Worm (Caenorhabditis elegans): Measurements from ENCODE around the gene col-158.
A peak's percentile ranks its signal among the peaks of the same experiment; 100 is the strongest.

The col-158 gene

DNA sequence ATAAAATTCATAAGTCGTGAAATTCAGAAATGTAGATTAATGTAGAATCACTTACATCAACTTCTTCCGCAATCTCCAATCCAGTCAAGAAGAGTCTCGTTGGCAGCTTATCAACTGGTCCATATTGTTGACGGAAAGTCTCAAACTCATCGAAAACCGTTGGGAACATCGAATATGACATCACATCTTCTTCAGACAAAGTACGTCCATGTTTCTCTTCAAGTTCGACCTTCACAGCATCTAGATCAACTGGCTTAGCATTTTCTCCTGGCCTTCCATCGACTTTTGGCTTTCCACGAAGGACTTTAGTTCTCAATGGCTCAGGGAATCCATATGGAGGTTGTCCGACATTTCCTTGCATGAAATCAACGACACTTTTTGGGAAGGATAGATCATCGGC is 10.6 kb upstream of the col-158 start:
- no peak for TF ChIP-seq ztf-4 (tag; optimal IDR thresholded peaks at IDR 0.05)
- TF ChIP-seq lsy-2 (tag; optimal IDR thresholded peaks at IDR 0.05): no peak
- no peak for TF ChIP-seq skn-1 (tag; optimal IDR thresholded peaks at IDR 0.05)
- no peak for TF ChIP-seq elt-3 (tag; optimal IDR thresholded peaks at IDR 0.05)
- no peak for TF ChIP-seq elt-1 (tag; optimal IDR thresholded peaks at IDR 0.05)
- no peak for TF ChIP-seq nhr-6 (tag; optimal IDR thresholded peaks at IDR 0.05)
- no peak for TF ChIP-seq mab-5 (tag; optimal IDR thresholded peaks at IDR 0.05)
- no peak for TF ChIP-seq nhr-10 (tag; optimal IDR thresholded peaks at IDR 0.05)
- no peak for TF ChIP-seq aly-2 (tag; optimal IDR thresholded peaks at IDR 0.05)
- no peak for TF ChIP-seq lin-11 (tag; optimal IDR thresholded peaks at IDR 0.05)
- no peak for TF ChIP-seq unc-62 (GFP tag; optimal IDR thresholded peaks at IDR 0.05)
- no peak for TF ChIP-seq sma-9 (GFP tag; optimal IDR thresholded peaks at IDR 0.05)
- no peak for TF ChIP-seq sma-9 (tag; optimal IDR thresholded peaks at IDR 0.05)
- TF ChIP-seq blmp-1 (tag; optimal IDR thresholded peaks at IDR 0.05; ENCODE audit: insufficient read depth): no peak
- TF ChIP-seq F13H6.1 (tag; optimal IDR thresholded peaks at IDR 0.05): no peak
- no peak for TF ChIP-seq unc-39 (tag; optimal IDR thresholded peaks at IDR 0.05)

- TF ChIP-seq ZK546.5 (tag; optimal IDR thresholded peaks at IDR 0.05) (no peak), ztf-11 (tag; optimal IDR thresholded peaks at IDR 0.05) (no peak), lin-39 (tag; optimal IDR thresholded peaks at IDR 0.05) (no peak), dmd-4 (tag; optimal IDR thresholded peaks at IDR 0.05) (no peak), sem-4 (tag; optimal IDR thresholded peaks at IDR 0.05) (no peak), F13H6.1 (tag; optimal IDR thresholded peaks at IDR 0.05) (no peak), nhr-23 (tag; optimal IDR thresholded peaks at IDR 0.05) (no peak), mbf-1 (tag; optimal IDR thresholded peaks at IDR 0.05) (no peak), nhr-11 (tag; optimal IDR thresholded peaks at IDR 0.05) (no peak), unc-55 (GFP tag; optimal IDR thresholded peaks at IDR 0.05) (no peak)
Observed at ce11 chrV:11819451-11819850, 9.9 kb upstream of the col-158 start.

- TF ChIP-seq fos-1 (tag; optimal IDR thresholded peaks at IDR 0.05) (peak; percentile 65), unc-62 (GFP tag; optimal IDR thresholded peaks at IDR 0.05) (no peak), unc-39 (tag; optimal IDR thresholded peaks at IDR 0.05) (no peak), gmeb-1 (tag; optimal IDR thresholded peaks at IDR 0.05) (no peak), nhr-23 (tag; optimal IDR thresholded peaks at IDR 0.05) (no peak), ama-1 (optimal IDR thresholded peaks at IDR 0.05) (peak; percentile 53), nhr-77 (tag; optimal IDR thresholded peaks at IDR 0.05) (no peak), nhr-6 (tag; optimal IDR thresholded peaks at IDR 0.05) (no peak), sma-9 (GFP tag; optimal IDR thresholded peaks at IDR 0.05) (peak; percentile 47), sma-9 (tag; optimal IDR thresholded peaks at IDR 0.05) (no peak)
Observed at ce11 chrV:11820551-11820950, 8.8 kb upstream of the col-158 start.

- TF ChIP-seq nhr-237 (tag; optimal IDR thresholded peaks at IDR 0.05) (no peak), mbf-1 (tag; optimal IDR thresholded peaks at IDR 0.05) (no peak), unc-55 (GFP tag; optimal IDR thresholded peaks at IDR 0.05) (no peak), ama-1 (optimal IDR thresholded peaks at IDR 0.05) (no peak), unc-62 (GFP tag; optimal IDR thresholded peaks at IDR 0.05) (no peak), zag-1 (tag; optimal IDR thresholded peaks at IDR 0.05) (no peak), alr-1 (tag; optimal IDR thresholded peaks at IDR 0.05) (no peak), skn-1 (tag; optimal IDR thresholded peaks at IDR 0.05) (peak; percentile 12), blmp-1 (tag; optimal IDR thresholded peaks at IDR 0.05; ENCODE audit: insufficient read depth) (no peak), nhr-21 (tag; optimal IDR thresholded peaks at IDR 0.05) (peak; percentile 25), elt-3 (tag; optimal IDR thresholded peaks at IDR 0.05) (no peak), nhr-25 (tag; optimal IDR thresholded peaks at IDR 0.05) (peak; percentile 59), ztf-4 (tag; optimal IDR thresholded peaks at IDR 0.05) (peak; percentile 80), crh-2 (tag; optimal IDR thresholded peaks at IDR 0.05) (peak; percentile 82), nhr-6 (tag; optimal IDR thresholded peaks at IDR 0.05) (peak; percentile 45), sem-4 (tag; optimal IDR thresholded peaks at IDR 0.05) (no peak), lin-11 (tag; optimal IDR thresholded peaks at IDR 0.05) (no peak), F13H6.1 (tag; optimal IDR thresholded peaks at IDR 0.05) (peak; percentile 33), lin-39 (tag; optimal IDR thresholded peaks at IDR 0.05) (no peak), nhr-12 (tag; optimal IDR thresholded peaks at IDR 0.05) (no peak), R02D3.7 (tag; optimal IDR thresholded peaks at IDR 0.05) (no peak), mab-5 (tag; optimal IDR thresholded peaks at IDR 0.05) (no peak), lin-13 (GFP tag; optimal IDR thresholded peaks at IDR 0.05) (peak; percentile 76), C34F6.9 (tag; optimal IDR thresholded peaks at IDR 0.05) (peak; percentile 54), sma-3 (GFP tag; optimal IDR thresholded peaks at IDR 0.05) (peak; percentile 37), egl-27 (tag; optimal IDR thresholded peaks at IDR 0.05) (no peak), ceh-16 (tag; optimal IDR thresholded peaks at IDR 0.05) (no peak), nhr-77 (tag; optimal IDR thresholded peaks at IDR 0.05) (no peak), ZK546.5 (tag; optimal IDR thresholded peaks at IDR 0.05) (no peak), dmd-4 (tag; optimal IDR thresholded peaks at IDR 0.05) (no peak), ztf-11 (tag; optimal IDR thresholded peaks at IDR 0.05) (no peak), elt-1 (tag; optimal IDR thresholded peaks at IDR 0.05) (no peak), sma-9 (GFP tag; optimal IDR thresholded peaks at IDR 0.05) (peak; percentile 40), sma-9 (tag; optimal IDR thresholded peaks at IDR 0.05) (no peak), nhr-129 (tag; optimal IDR thresholded peaks at IDR 0.05) (peak; percentile 85), snpc-4 (tag; optimal IDR thresholded peaks at IDR 0.05) (no peak), aly-2 (tag; optimal IDR thresholded peaks at IDR 0.05) (no peak), unc-39 (tag; optimal IDR thresholded peaks at IDR 0.05) (no peak), lsy-2 (tag; optimal IDR thresholded peaks at IDR 0.05) (peak in 1 of 2 experiments; percentile 62), mdl-1 (tag; optimal IDR thresholded peaks at IDR 0.05) (peak in 1 of 2 experiments; percentile 36)
Observed at ce11 chrV:11822461-11822939, 6.9 kb upstream of the col-158 start, which contains the start of gene pyc-1. Gene pyc-1, minus strand, starts transcription at chrV:11822529.

Data from whole organism, L2 larva.